Fruit fly (Drosophila melanogaster) whole organism, prepupa: ENCODE measurements around the gene mask.
A peak's percentile ranks its signal among the peaks of the same experiment; 100 is the strongest.

Experiments used
- CG10669 ChIP-seq: fragments of 200-800 bp; sonication (Bioruptor generic); optimal IDR thresholded peaks from 3 replicates; lab custom pipeline; 2018; ENCODE audit warnings: missing biosample characterization, mild to moderate bottlenecking, missing genetic modification characterization, moderate library complexity
- CG11762 ChIP-seq: fragments of 200-800 bp; sonication (Bioruptor generic); optimal IDR thresholded peaks from 3 replicates; lab custom pipeline; 2016; ENCODE audit warnings: missing biosample characterization, missing genetic modification characterization; ENCODE audit not compliant: insufficient read depth
- CG11902 ChIP-seq: fragments of 200-800 bp; sonication (Bioruptor generic); optimal IDR thresholded peaks from 3 replicates; lab custom pipeline; 2016; ENCODE audit warnings: missing biosample characterization, missing genetic modification characterization
- CG15336 ChIP-seq: fragments of 200-800 bp; sonication (Bioruptor generic); IDR thresholded peaks from 2 replicates; pipeline ENCODE4 v1.3.6; 2022; ENCODE audit warnings: missing biosample characterization, missing genetic modification characterization
- CG1621 ChIP-seq: fragments of 200-800 bp; sonication (Bioruptor generic); optimal IDR thresholded peaks from 3 replicates; lab custom pipeline; 2018; ENCODE audit warnings: missing biosample characterization, mild to moderate bottlenecking, missing genetic modification characterization
- CG16779 ChIP-seq: fragments of 200-800 bp; sonication (Bioruptor generic); optimal IDR thresholded peaks from 3 replicates; lab custom pipeline; 2017; ENCODE audit warnings: missing biosample characterization, mild to moderate bottlenecking, missing genetic modification characterization
- CG3032 ChIP-seq: fragments of 200-800 bp; optimal IDR thresholded peaks from 2 replicates; lab custom pipeline; 2019; ENCODE audit warnings: missing biosample characterization, mild to moderate bottlenecking, missing genetic modification characterization, moderate library complexity
- CG31627 ChIP-seq: fragments of 200-800 bp; sonication (Bioruptor generic); optimal IDR thresholded peaks from 3 replicates; lab custom pipeline; 2016; ENCODE audit warnings: missing biosample characterization, missing genetic modification characterization
- CG34406 ChIP-seq: fragments of 200-800 bp; sonication (Bioruptor generic); optimal IDR thresholded peaks from 3 replicates; lab custom pipeline; 2016; ENCODE audit warnings: missing biosample characterization, missing genetic modification characterization
- CG3919 ChIP-seq: fragments of 200-800 bp; sonication (Bioruptor generic); optimal IDR thresholded peaks from 3 replicates; lab custom pipeline; 2016; ENCODE audit warnings: missing biosample characterization, missing genetic modification characterization
- CG4318 ChIP-seq: fragments of 200-800 bp; sonication (Bioruptor generic); optimal IDR thresholded peaks from 3 replicates; lab custom pipeline; 2017; ENCODE audit warnings: missing biosample characterization, mild to moderate bottlenecking, missing genetic modification characterization
- CG6163 ChIP-seq: fragments of 200-800 bp; sonication (Bioruptor generic); IDR thresholded peaks from 3 replicates; pipeline ENCODE4 v1.3.6; 2022; ENCODE audit warnings: missing biosample characterization, missing genetic modification characterization
- CG6276 ChIP-seq: fragments of 200-800 bp; sonication (Bioruptor generic); optimal IDR thresholded peaks from 2 replicates; lab custom pipeline; 2017; ENCODE audit warnings: missing biosample characterization, mild to moderate bottlenecking, missing genetic modification characterization
- CG6792 ChIP-seq: fragments of 200-800 bp; sonication (Bioruptor generic); optimal IDR thresholded peaks from 3 replicates; lab custom pipeline; 2016; ENCODE audit warnings: missing biosample characterization, missing genetic modification characterization
- CG6854 ChIP-seq: fragments of 200-800 bp; sonication (Bioruptor generic); optimal IDR thresholded peaks from 2 replicates; lab custom pipeline; 2017; ENCODE audit warnings: missing biosample characterization, mild to moderate bottlenecking, missing genetic modification characterization
- CG7368 ChIP-seq: fragments of 200-800 bp; sonication (Bioruptor generic); optimal IDR thresholded peaks from 3 replicates; lab custom pipeline; 2016; ENCODE audit warnings: missing biosample characterization, missing genetic modification characterization
- CG8319 ChIP-seq: fragments of 200-800 bp; sonication (Bioruptor generic); optimal IDR thresholded peaks from 3 replicates; lab custom pipeline; 2016; ENCODE audit warnings: missing biosample characterization, missing genetic modification characterization
- CG8632 ChIP-seq: fragments of 200-800 bp; sonication (Bioruptor generic); optimal IDR thresholded peaks from 3 replicates; lab custom pipeline; 2016; ENCODE audit warnings: missing biosample characterization, missing genetic modification characterization
- CG9139 ChIP-seq: fragments of 200-800 bp; sonication (Bioruptor generic); optimal IDR thresholded peaks from 3 replicates; lab custom pipeline; 2017; ENCODE audit warnings: missing biosample characterization, mild to moderate bottlenecking, missing genetic modification characterization
- Eip75B ChIP-seq: fragments of 200-800 bp; sonication (Bioruptor generic); optimal IDR thresholded peaks from 3 replicates; lab custom pipeline; 2016; ENCODE audit warnings: missing biosample characterization, missing genetic modification characterization
- Eip78C ChIP-seq: fragments of 200-800 bp; sonication (Bioruptor generic); peaks from one replicate; lab custom pipeline; 2016; ENCODE audit warnings: missing biosample characterization, missing genetic modification characterization
- Eip93F ChIP-seq: fragments of 200-800 bp; sonication (Bioruptor generic); optimal IDR thresholded peaks from 2 replicates; lab custom pipeline; 2016; ENCODE audit warnings: missing biosample characterization, mild to moderate bottlenecking, missing genetic modification characterization
- Ets21C ChIP-seq: fragments of 200-800 bp; sonication (Bioruptor generic); optimal IDR thresholded peaks from 3 replicates; lab custom pipeline; 2016; ENCODE audit warnings: missing biosample characterization, missing genetic modification characterization
- Ets96B ChIP-seq: fragments of 200-800 bp; optimal IDR thresholded peaks from 2 replicates; lab custom pipeline; 2019; ENCODE audit warnings: missing biosample characterization, mild to moderate bottlenecking, missing genetic modification characterization, moderate library complexity
- Gug ChIP-seq: fragments of 200-800 bp; sonication (Bioruptor generic); IDR thresholded peaks from 2 replicates; pipeline ENCODE4 v1.3.6; 2022; ENCODE audit warnings: missing biosample characterization, missing genetic modification characterization
- Hr38 ChIP-seq: sonication (Bioruptor generic); optimal IDR thresholded peaks from 2 replicates; lab custom pipeline; 2016; ENCODE audit warnings: missing biosample characterization, missing genetic modification characterization
- Hr39 ChIP-seq: fragments of 200-800 bp; sonication (Bioruptor generic); optimal IDR thresholded peaks from 2 replicates; lab custom pipeline; 2016; ENCODE audit warnings: missing biosample characterization, missing genetic modification characterization
- Hr4 ChIP-seq: fragments of 200-800 bp; sonication (Bioruptor generic); optimal IDR thresholded peaks from 3 replicates; lab custom pipeline; 2016; ENCODE audit warnings: missing biosample characterization, missing genetic modification characterization
- Lpt ChIP-seq: fragments of 200-800 bp; sonication (Bioruptor generic); optimal IDR thresholded peaks from 3 replicates; lab custom pipeline; 2016; ENCODE audit warnings: missing biosample characterization, missing genetic modification characterization
- Met ChIP-seq: fragments of 200-800 bp; sonication (Bioruptor generic); optimal IDR thresholded peaks from 3 replicates; lab custom pipeline; 2016; ENCODE audit warnings: missing biosample characterization, missing genetic modification characterization
- OdsH ChIP-seq: fragments of 200-800 bp; sonication (Bioruptor generic); optimal IDR thresholded peaks from 3 replicates; lab custom pipeline; 2016; ENCODE audit warnings: missing biosample characterization, missing genetic modification characterization
- Smox ChIP-seq: fragments of 200-800 bp; sonication (Bioruptor generic); optimal IDR thresholded peaks from 3 replicates; lab custom pipeline; 2016; ENCODE audit warnings: missing biosample characterization, missing genetic modification characterization
- Sox102F ChIP-seq: fragments of 200-800 bp; sonication (Bioruptor generic); optimal IDR thresholded peaks from 2 replicates; lab custom pipeline; 2016; ENCODE audit warnings: missing biosample characterization, mild to moderate bottlenecking, missing genetic modification characterization
- Sox15 ChIP-seq: fragments of 200-800 bp; sonication (Bioruptor generic); optimal IDR thresholded peaks from 3 replicates; lab custom pipeline; 2016; ENCODE audit warnings: missing biosample characterization, missing genetic modification characterization
- achi ChIP-seq: fragments of 200-800 bp; sonication (Bioruptor generic); optimal IDR thresholded peaks from 3 replicates; lab custom pipeline; 2016; ENCODE audit warnings: missing biosample characterization, missing genetic modification characterization
- acj6 ChIP-seq: fragments of 200-800 bp; sonication (Bioruptor generic); optimal IDR thresholded peaks from 3 replicates; lab custom pipeline; 2016; ENCODE audit warnings: missing biosample characterization, missing genetic modification characterization
- cyc ChIP-seq: fragments of 200-800 bp; sonication (Bioruptor generic); optimal IDR thresholded peaks from 3 replicates; lab custom pipeline; 2016; ENCODE audit warnings: missing biosample characterization, missing genetic modification characterization
- dac ChIP-seq: fragments of 200-800 bp; sonication (Bioruptor generic); optimal IDR thresholded peaks from 2 replicates; lab custom pipeline; 2017; ENCODE audit warnings: missing biosample characterization, mild to moderate bottlenecking, missing genetic modification characterization
- dsx ChIP-seq: fragments of 200-800 bp; optimal IDR thresholded peaks from 3 replicates; lab custom pipeline; 2019; ENCODE audit warnings: missing biosample characterization, mild to moderate bottlenecking, missing genetic modification characterization, moderate library complexity; ENCODE audit not compliant: poor library complexity, severe bottlenecking
- esn ChIP-seq: fragments of 200-800 bp; sonication (Bioruptor generic); optimal IDR thresholded peaks from 2 replicates; lab custom pipeline; 2016; ENCODE audit warnings: missing biosample characterization, mild to moderate bottlenecking, missing genetic modification characterization, moderate library complexity
- fd59A ChIP-seq: fragments of 200-800 bp; sonication (Bioruptor generic); optimal IDR thresholded peaks from 2 replicates; lab custom pipeline; 2017; ENCODE audit warnings: missing biosample characterization, mild to moderate bottlenecking, missing genetic modification characterization, missing genetic modification reagents
- lz ChIP-seq: fragments of 200-800 bp; sonication (Bioruptor generic); optimal IDR thresholded peaks from 3 replicates; lab custom pipeline; 2016; ENCODE audit warnings: missing biosample characterization, missing genetic modification characterization
- net ChIP-seq: fragments of 200-800 bp; sonication (Bioruptor generic); optimal IDR thresholded peaks from 3 replicates; lab custom pipeline; 2016; ENCODE audit warnings: missing biosample characterization, missing genetic modification characterization
- pdm3 ChIP-seq: fragments of 200-800 bp; sonication (Bioruptor generic); optimal IDR thresholded peaks from 3 replicates; lab custom pipeline; 2016; ENCODE audit warnings: missing biosample characterization, missing genetic modification characterization
- salr ChIP-seq, 2 experiments: fragments of 200-800 bp; sonication (Bioruptor generic); optimal IDR thresholded peaks; 3 replicates each; lab custom pipeline; 2016 to 2018; ENCODE audit warnings: missing biosample characterization in 2 of 2, missing genetic modification characterization in 2 of 2, mild to moderate bottlenecking in 1 of 2
- spab ChIP-seq: fragments of 200-800 bp; sonication (Bioruptor generic); optimal IDR thresholded peaks from 2 replicates; lab custom pipeline; 2017; ENCODE audit warnings: missing biosample characterization, mild to moderate bottlenecking, missing genetic modification characterization, missing genetic modification reagents
- ss ChIP-seq, 2 experiments: fragments of 200-800 bp; sonication (Bioruptor generic); optimal IDR thresholded peaks; 2 replicates in 1 of 2; 3 replicates in 1 of 2; lab custom pipeline; 2017 to 2018; ENCODE audit warnings: mild to moderate bottlenecking in 2 of 2, missing biosample characterization in 2 of 2, missing genetic modification characterization in 2 of 2, moderate library complexity in 1 of 2
- svp ChIP-seq: fragments of 200-800 bp; sonication (Bioruptor generic); peaks from one replicate; lab custom pipeline; 2016; ENCODE audit warnings: missing biosample characterization, missing genetic modification characterization
- topi ChIP-seq: fragments of 200-800 bp; sonication (Bioruptor generic); optimal IDR thresholded peaks from 3 replicates; lab custom pipeline; 2016; ENCODE audit warnings: missing biosample characterization, missing genetic modification characterization
- vri ChIP-seq: fragments of 200-800 bp; sonication (Bioruptor generic); optimal IDR thresholded peaks from 3 replicates; lab custom pipeline; 2016; ENCODE audit warnings: missing biosample characterization, mild to moderate bottlenecking, missing genetic modification characterization

mask gene

DNA sequence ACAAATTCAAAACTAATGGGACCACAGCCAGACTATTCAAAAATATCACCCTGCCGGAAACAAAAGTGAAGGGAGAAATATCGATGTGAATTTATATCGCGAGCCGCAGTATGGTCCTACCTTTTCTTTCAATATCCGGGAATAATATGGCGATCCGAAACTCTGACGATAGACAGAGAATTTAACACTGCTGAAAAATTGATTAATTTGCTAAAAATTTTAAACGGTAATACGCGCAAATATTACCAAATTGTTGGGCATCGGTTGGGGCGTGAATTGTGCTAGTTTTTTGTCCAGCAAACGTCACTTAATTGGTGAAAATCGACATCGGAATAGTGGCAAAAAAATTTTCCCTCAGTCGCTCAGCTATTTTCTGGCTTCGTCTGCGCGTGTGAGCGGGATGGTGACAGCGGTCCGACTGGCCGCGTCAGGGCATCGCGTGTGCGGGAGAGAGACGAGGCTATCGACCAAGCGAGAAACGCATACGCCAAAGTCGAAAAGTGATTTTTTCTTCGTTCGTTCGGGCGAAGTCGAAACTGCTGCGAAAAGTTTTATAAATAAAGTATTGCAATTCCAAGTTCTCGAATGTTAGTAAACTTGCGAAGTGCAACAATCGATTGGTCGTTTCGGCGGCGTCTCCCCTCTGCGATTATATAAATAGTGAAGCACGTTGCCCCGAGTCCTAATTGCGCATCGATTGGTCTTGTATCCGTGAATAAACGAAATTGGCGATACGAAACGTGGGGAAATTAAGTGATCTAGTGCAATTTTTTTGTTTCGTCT lies at the start of gene mask:
mask (plus strand) TSS at position 140 of the 783 bp plus-strand sequence.
- TF ChIP-seq acj6 (GFP tag; lab: Kevin White, UChicago) (peak; percentile 71), CG1621 (tag; lab: Kevin White, UChicago) (peak; percentile 23), net (GFP tag; lab: Kevin White, UChicago) (peak; percentile 74), Ets96B (tag; lab: Kevin White, UChicago) (peak; percentile 29), Met (GFP tag; lab: Kevin White, UChicago) (peak; percentile 83), CG6276 (GFP tag; lab: Kevin White, UChicago) (no peak), CG6854 (GFP tag; lab: Kevin White, UChicago) (peak; percentile 88), ss (GFP tag; optimal IDR thresholded peaks at IDR 0.05; lab: Kevin White, UChicago) (peak; percentile 5 to 67), Sox102F (GFP tag; lab: Kevin White, UChicago) (peak; percentile 67), CG16779 (tag; lab: Kevin White, UChicago) (no peak), Eip93F (GFP tag; lab: Kevin White, UChicago) (no peak), OdsH (peak; percentile 72), dac (GFP tag; lab: Kevin White, UChicago) (peak; percentile 33), CG8632 (peak; percentile 64), achi (GFP tag; lab: Kevin White, UChicago) (peak; percentile 62), cyc (GFP tag; lab: Kevin White, UChicago) (peak; percentile 81), topi (peak; percentile 77), Ets21C (GFP tag; lab: Kevin White, UChicago) (peak; percentile 45), Lpt (no peak), pdm3 (no peak), Sox15 (GFP tag; lab: Kevin White, UChicago) (peak; percentile 15), CG31627 (GFP tag; lab: Kevin White, UChicago) (peak; percentile 76), Eip75B (GFP tag; lab: Kevin White, UChicago) (peak; percentile 79), CG9139 (GFP tag; lab: Kevin White, UChicago) (peak; percentile 76), Eip78C (GFP tag; lab: Kevin White, UChicago) (peak; percentile 89), fd59A (GFP tag; lab: Kevin White, UChicago) (peak; percentile 42), CG34406 (GFP tag; lab: Kevin White, UChicago) (peak; percentile 74), dsx (GFP tag; lab: Kevin White, UChicago) (no peak), CG8319 (peak; percentile 71), CG6163 (GFP tag; lab: Robert Waterston, UW) (peak; percentile 70), CG3032 (tag; lab: Kevin White, UChicago) (peak; percentile 27), vri (GFP tag; lab: Kevin White, UChicago) (no peak), CG15336 (GFP tag; lab: Robert Waterston, UW) (0 out of 2 replicates have a peak, but pooled peaks have one; percentile 11), Smox (no peak), salr (GFP tag; optimal IDR thresholded peaks at IDR 0.05; lab: Kevin White, UChicago) (peak; percentile 65 to 79), CG4318 (GFP tag; lab: Kevin White, UChicago) (no peak), Gug (no peak; the same call in 1 of the 2 replicates), CG6792 (GFP tag; lab: Kevin White, UChicago) (peak; percentile 43), Hr39 (GFP tag; lab: Kevin White, UChicago) (peak; percentile 79), spab (GFP tag; lab: Kevin White, UChicago) (peak; percentile 14), svp (GFP tag; lab: Kevin White, UChicago) (no peak), CG3919 (GFP tag; lab: Kevin White, UChicago) (peak; percentile 81), CG7368 (peak; percentile 51), lz (GFP tag; lab: Kevin White, UChicago) (peak; percentile 79), Hr4 (no peak), CG10669 (GFP tag; lab: Kevin White, UChicago) (peak; percentile 54), CG11762 (peak; percentile 34), esn (GFP tag; lab: Kevin White, UChicago) (peak; percentile 86), CG11902 (GFP tag; lab: Kevin White, UChicago) (peak; percentile 48), Hr38 (GFP tag; lab: Kevin White, UChicago) (no peak)
